Worm (Caenorhabditis elegans): ENCODE data around the gene lin-15B.

lin-15B gene

ce11 chrX:15707366-15707892, 18.5 kb upstream of the lin-15B start:
- TF ChIP-seq sea-1 (GFP tag; conservative IDR thresholded peaks at IDR 0.05), result 0 out of 2 replicates have a peak, but pooled peaks have one; percentile 44
- TF ChIP-seq ceh-13 (GFP tag; optimal IDR thresholded peaks at IDR 0.05), result no peak
- TF ChIP-seq ets-7 (tag; optimal IDR thresholded peaks at IDR 0.05), result peak; percentile 43
- TF ChIP-seq flt-1 (GFP tag; IDR thresholded peaks at IDR 0.05), result peak; percentile 15; the same call in 1 of the 2 replicates
- peak; percentile 49 for TF ChIP-seq aly-1 (tag; optimal IDR thresholded peaks at IDR 0.05)
- TF ChIP-seq tbx-11 (GFP tag; IDR thresholded peaks at IDR 0.05), result no peak; the same call in 1 of the 2 replicates
- TF ChIP-seq ama-1 (optimal IDR thresholded peaks at IDR 0.05), result no peak
- TF ChIP-seq scrt-1 (GFP tag; IDR thresholded peaks at IDR 0.05), result no peak
- peak; percentile 87 for TF ChIP-seq hmg-4 (GFP tag; optimal IDR thresholded peaks at IDR 0.05)
- TF ChIP-seq pes-1 (GFP tag; IDR thresholded peaks at IDR 0.05), result peak; percentile 44
- TF ChIP-seq F13C5.2 (tag; optimal IDR thresholded peaks at IDR 0.05), result peak; percentile 83

ce11 chrX:15707913-15708312, 18.0 kb upstream of the lin-15B start, which contains the start of gene nhr-48:
Gene nhr-48, plus strand, starts transcription at chrX:15708213.
- TF ChIP-seq sea-1 (GFP tag; conservative IDR thresholded peaks at IDR 0.05) (no peak), ets-7 (tag; optimal IDR thresholded peaks at IDR 0.05) (no peak), pes-1 (GFP tag; IDR thresholded peaks at IDR 0.05) (no peak)

ce11 chrX:15709594-15709993, 16.3 kb upstream of the lin-15B start:
- TF ChIP-seq tra-4 (tag; optimal IDR thresholded peaks at IDR 0.05) (no peak), hmg-4 (GFP tag; optimal IDR thresholded peaks at IDR 0.05) (peak; percentile 30)

- TF ChIP-seq tra-4 (tag; optimal IDR thresholded peaks at IDR 0.05) (no peak), ceh-13 (GFP tag; optimal IDR thresholded peaks at IDR 0.05) (no peak), tbx-11 (GFP tag; IDR thresholded peaks at IDR 0.05) (no peak), scrt-1 (GFP tag; IDR thresholded peaks at IDR 0.05) (no peak), ets-7 (tag; optimal IDR thresholded peaks at IDR 0.05) (no peak), sea-1 (GFP tag; conservative IDR thresholded peaks at IDR 0.05) (no peak), F13C5.2 (tag; optimal IDR thresholded peaks at IDR 0.05) (no peak), ama-1 (optimal IDR thresholded peaks at IDR 0.05) (no peak), ceh-36 (tag; optimal IDR thresholded peaks at IDR 0.05) (no peak)
Measured at ce11 chrX:15713189-15713588, 12.7 kb upstream of the lin-15B start.

- no peak for TF ChIP-seq tra-4 (tag; optimal IDR thresholded peaks at IDR 0.05)
- TF ChIP-seq hmbx-1 (tag; optimal IDR thresholded peaks at IDR 0.05), result no peak
Measured at ce11 chrX:15716971-15717370, 9.0 kb upstream of the lin-15B start.

- no peak for TF ChIP-seq hmg-4 (GFP tag; optimal IDR thresholded peaks at IDR 0.05)
Measured at ce11 chrX:15718325-15718724, 7.6 kb upstream of the lin-15B start, which contains the start of gene ZK662.6. Gene ZK662.6, plus strand, starts transcription at chrX:15718625.

ce11 chrX:15721346-15721745, 4.6 kb upstream of the lin-15B start, which contains the start of gene ZK662.5:
Gene ZK662.5, plus strand, starts transcription at chrX:15721646.
- no peak for TF ChIP-seq ceh-13 (GFP tag; optimal IDR thresholded peaks at IDR 0.05)
- TF ChIP-seq B0310.2 (tag; optimal IDR thresholded peaks at IDR 0.05), result no peak
- no peak for TF ChIP-seq F13C5.2 (tag; optimal IDR thresholded peaks at IDR 0.05)
- no peak for TF ChIP-seq aly-1 (tag; optimal IDR thresholded peaks at IDR 0.05)
- TF ChIP-seq pes-1 (GFP tag; IDR thresholded peaks at IDR 0.05), result no peak
- TF ChIP-seq ama-1 (optimal IDR thresholded peaks at IDR 0.05), result no peak
- no peak for TF ChIP-seq scrt-1 (GFP tag; IDR thresholded peaks at IDR 0.05)
- no peak for TF ChIP-seq ceh-36 (tag; optimal IDR thresholded peaks at IDR 0.05)
- no peak for TF ChIP-seq hmbx-1 (tag; optimal IDR thresholded peaks at IDR 0.05)
- no peak for TF ChIP-seq tra-4 (tag; optimal IDR thresholded peaks at IDR 0.05)
- TF ChIP-seq tbx-37 (GFP tag; conservative IDR thresholded peaks at IDR 0.05), result no peak
- TF ChIP-seq hnd-1 (tag; optimal IDR thresholded peaks at IDR 0.05), result no peak
- TF ChIP-seq flt-1 (GFP tag; IDR thresholded peaks at IDR 0.05), result no peak
- TF ChIP-seq hmg-4 (GFP tag; optimal IDR thresholded peaks at IDR 0.05), result no peak
- TF ChIP-seq tbx-11 (GFP tag; IDR thresholded peaks at IDR 0.05), result no peak
- no peak for TF ChIP-seq sea-1 (GFP tag; conservative IDR thresholded peaks at IDR 0.05)
- TF ChIP-seq ets-7 (tag; optimal IDR thresholded peaks at IDR 0.05), result no peak

ce11 chrX:15724994-15725393, 929 bp upstream of the lin-15B start:
- TF ChIP-seq hnd-1 (tag; optimal IDR thresholded peaks at IDR 0.05) (no peak), tra-4 (tag; optimal IDR thresholded peaks at IDR 0.05) (no peak)

ce11 chrX:15730342-15730741, 4.4 kb downstream of the lin-15B start:
- TF ChIP-seq ama-1 (optimal IDR thresholded peaks at IDR 0.05) (no peak), tra-4 (tag; optimal IDR thresholded peaks at IDR 0.05) (no peak), tbx-11 (GFP tag; IDR thresholded peaks at IDR 0.05) (no peak), hmg-4 (GFP tag; optimal IDR thresholded peaks at IDR 0.05) (no peak), ceh-36 (tag; optimal IDR thresholded peaks at IDR 0.05) (no peak), F13C5.2 (tag; optimal IDR thresholded peaks at IDR 0.05) (no peak), aly-1 (tag; optimal IDR thresholded peaks at IDR 0.05) (no peak), B0310.2 (tag; optimal IDR thresholded peaks at IDR 0.05) (no peak), tbx-37 (GFP tag; conservative IDR thresholded peaks at IDR 0.05) (no peak), ets-7 (tag; optimal IDR thresholded peaks at IDR 0.05) (no peak)

Measured in whole organism, early embryonic.